Worm (Caenorhabditis elegans): ENCODE results near the gene srx-42.

The srx-42 gene

DNA sequence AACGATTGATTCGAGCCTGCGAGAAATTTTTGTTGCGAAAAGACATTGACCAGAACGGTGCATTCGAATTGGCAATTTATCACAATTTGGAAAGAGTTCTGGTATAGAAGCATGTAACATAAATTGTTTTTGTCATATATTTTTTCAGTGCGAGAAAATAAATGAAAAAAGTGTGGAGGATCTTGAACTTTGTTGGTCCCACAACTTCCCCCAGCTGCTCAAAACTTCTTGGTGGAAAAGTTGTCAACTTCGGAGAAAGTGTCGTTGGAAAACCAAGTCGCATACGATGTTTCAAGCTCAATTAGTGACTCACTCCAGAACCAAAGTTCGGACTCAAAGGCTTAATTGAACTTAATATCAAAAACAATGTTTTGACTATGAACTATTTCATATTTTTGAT is 11.1 kb downstream of the srx-42 start:
- TF ChIP-seq che-1 (tag; optimal IDR thresholded peaks at IDR 0.05), result no peak
- TF ChIP-seq pha-2 (tag; optimal IDR thresholded peaks at IDR 0.05), result no peak
- no peak for TF ChIP-seq unc-3 (GFP tag; conservative IDR thresholded peaks at IDR 0.05)
- no peak for TF ChIP-seq unc-3 (tag; optimal IDR thresholded peaks at IDR 0.05)
- no peak for TF ChIP-seq Y22D7AL.16 (tag; optimal IDR thresholded peaks at IDR 0.05)
- TF ChIP-seq tbx-2 (tag; optimal IDR thresholded peaks at IDR 0.05), result no peak
- TF ChIP-seq gmeb-2 (tag; optimal IDR thresholded peaks at IDR 0.05), result no peak
- TF ChIP-seq tbx-7 (tag; optimal IDR thresholded peaks at IDR 0.05), result no peak
- TF ChIP-seq unc-55 (GFP tag; optimal IDR thresholded peaks at IDR 0.05), result no peak
- TF ChIP-seq ceh-18 (tag; optimal IDR thresholded peaks at IDR 0.05), result no peak

DNA sequence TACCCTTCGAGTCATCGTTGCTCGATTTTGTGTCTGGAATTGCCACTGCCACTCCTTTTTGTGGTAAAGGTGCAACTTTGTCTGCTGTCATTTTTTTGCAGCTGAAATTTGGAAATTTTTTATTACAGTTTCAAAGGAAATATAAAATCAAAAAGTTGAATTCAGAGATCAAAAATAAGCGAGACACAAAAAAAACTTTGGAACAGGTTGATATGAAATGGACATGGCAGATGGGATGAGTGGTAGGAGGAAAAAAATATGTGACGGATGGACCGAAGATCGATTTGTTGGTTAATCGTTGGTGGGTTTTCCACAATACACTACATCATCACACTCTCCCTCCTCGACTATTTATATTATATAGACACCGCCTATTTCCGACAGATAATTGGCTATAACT is 13.7 kb downstream of the srx-42 start, which contains the start of gene R10D12.1:
Gene R10D12.1, minus strand, starts transcription at position 101 of the 400 bp plus-strand sequence.
- no peak for TF ChIP-seq nhr-232 (tag; optimal IDR thresholded peaks at IDR 0.05)
- no peak for TF ChIP-seq hlh-6 (tag; optimal IDR thresholded peaks at IDR 0.05)
- no peak for TF ChIP-seq ttx-3 (tag; optimal IDR thresholded peaks at IDR 0.05)
- TF ChIP-seq ztf-16 (tag; optimal IDR thresholded peaks at IDR 0.05), result no peak
- TF ChIP-seq hlh-15 (tag; optimal IDR thresholded peaks at IDR 0.05), result no peak
- no peak for TF ChIP-seq ceh-34 (tag; optimal IDR thresholded peaks at IDR 0.05)
- no peak for TF ChIP-seq ceh-18 (tag; optimal IDR thresholded peaks at IDR 0.05)
- TF ChIP-seq syd-9 (tag; optimal IDR thresholded peaks at IDR 0.05), result no peak
- no peak for TF ChIP-seq elt-4 (tag; optimal IDR thresholded peaks at IDR 0.05)

DNA sequence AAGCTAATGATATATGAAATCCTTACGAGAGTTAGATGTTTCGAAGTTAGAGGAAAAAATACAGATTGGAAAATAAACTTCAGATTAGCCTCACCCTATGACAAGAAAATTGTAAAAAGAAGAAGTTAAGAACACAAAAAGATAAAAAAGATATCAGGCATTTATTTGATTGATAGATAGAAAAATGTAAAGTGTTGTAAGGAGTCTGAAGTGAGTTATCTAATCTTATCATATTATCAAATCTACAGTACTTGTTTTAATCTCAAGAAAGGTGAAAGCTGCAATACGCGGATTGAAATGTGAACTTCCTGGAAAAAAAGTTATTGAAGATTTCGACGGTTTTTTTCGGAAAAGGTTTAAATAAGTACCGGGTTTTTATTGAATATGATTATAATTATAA is 14.6 kb downstream of the srx-42 start:
- TF ChIP-seq mec-3 (tag; optimal IDR thresholded peaks at IDR 0.05; ENCODE audit: borderline replicate concordance), result no peak
- no peak for TF ChIP-seq dve-1 (tag; optimal IDR thresholded peaks at IDR 0.05)
- TF ChIP-seq ahr-1 (tag; optimal IDR thresholded peaks at IDR 0.05), result no peak
- TF ChIP-seq ceh-9 (tag; optimal IDR thresholded peaks at IDR 0.05), result no peak
- TF ChIP-seq fkh-6 (tag; optimal IDR thresholded peaks at IDR 0.05), result no peak
- no peak for TF ChIP-seq odd-2 (tag; optimal IDR thresholded peaks at IDR 0.05)
- no peak for TF ChIP-seq pha-2 (tag; optimal IDR thresholded peaks at IDR 0.05)
- no peak for TF ChIP-seq eyg-1 (tag; optimal IDR thresholded peaks at IDR 0.05)
- TF ChIP-seq unc-86 (tag; optimal IDR thresholded peaks at IDR 0.05), result no peak
- no peak for TF ChIP-seq ceh-19 (GFP tag; optimal IDR thresholded peaks at IDR 0.05)

DNA sequence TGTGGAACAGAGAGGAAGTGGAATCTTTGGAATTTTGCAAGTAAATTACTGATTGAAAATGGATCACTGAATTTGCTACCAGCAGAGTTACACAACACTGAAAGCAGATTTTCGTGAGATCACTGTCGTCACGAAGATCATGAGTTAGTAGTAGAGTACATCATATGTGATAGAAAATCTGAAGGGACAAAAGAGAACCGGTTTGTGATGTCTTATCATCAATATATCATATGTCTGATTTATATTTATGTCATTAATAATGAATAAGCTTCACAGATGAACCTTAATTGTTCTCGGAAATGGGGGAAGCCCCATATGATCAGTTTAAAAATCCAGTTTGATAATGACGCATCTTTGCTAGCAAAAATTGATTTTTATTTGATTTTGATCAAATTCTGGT is 15.2 kb downstream of the srx-42 start:
- TF ChIP-seq ceh-19 (GFP tag; optimal IDR thresholded peaks at IDR 0.05), result no peak
- TF ChIP-seq ceh-2 (tag; optimal IDR thresholded peaks at IDR 0.05), result no peak
- TF ChIP-seq syd-9 (tag; optimal IDR thresholded peaks at IDR 0.05), result no peak
- TF ChIP-seq odd-2 (tag; optimal IDR thresholded peaks at IDR 0.05), result no peak
- TF ChIP-seq unc-86 (tag; optimal IDR thresholded peaks at IDR 0.05), result no peak
- no peak for TF ChIP-seq ceh-48 (tag; optimal IDR thresholded peaks at IDR 0.05)
- TF ChIP-seq unc-55 (GFP tag; optimal IDR thresholded peaks at IDR 0.05), result no peak
- TF ChIP-seq K09A11.1 (tag; optimal IDR thresholded peaks at IDR 0.05; ENCODE audit: insufficient read depth), result no peak
- no peak for TF ChIP-seq F13H6.1 (tag; optimal IDR thresholded peaks at IDR 0.05)
- no peak for TF ChIP-seq ceh-6 (GFP tag; optimal IDR thresholded peaks at IDR 0.05)

DNA sequence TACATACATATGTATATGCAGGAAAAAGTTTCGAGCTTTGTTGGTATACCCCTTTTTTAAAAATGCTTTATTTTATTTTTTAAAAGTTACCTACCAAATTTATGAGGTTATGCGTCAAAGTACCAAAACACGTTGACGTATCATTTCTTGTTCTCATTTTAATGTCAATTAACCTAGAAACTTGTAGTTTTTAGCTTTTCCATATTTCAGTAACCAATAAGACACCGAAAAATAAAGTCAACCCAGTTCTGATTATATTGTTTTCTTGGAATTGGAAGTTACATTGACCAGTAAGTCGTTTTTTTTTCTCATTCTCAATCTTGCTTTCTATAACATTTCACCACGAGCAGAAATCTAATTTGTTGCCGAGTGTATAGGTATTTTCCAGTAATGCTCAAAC is 16.0 kb downstream of the srx-42 start, which contains the start of gene srw-145:
Gene srw-145, plus strand, starts transcription at position 301 of the 400 bp plus-strand sequence.
- TF ChIP-seq zip-5 (tag; optimal IDR thresholded peaks at IDR 0.05), result no peak
- no peak for TF ChIP-seq K09A11.1 (tag; optimal IDR thresholded peaks at IDR 0.05; ENCODE audit: insufficient read depth)
- no peak for TF ChIP-seq sdc-2 (tag; optimal IDR thresholded peaks at IDR 0.05)
- TF ChIP-seq nhr-232 (tag; optimal IDR thresholded peaks at IDR 0.05), result no peak
- TF ChIP-seq hlh-8 (tag; optimal IDR thresholded peaks at IDR 0.05), result no peak
- no peak for TF ChIP-seq C38D4.7 (GFP tag; optimal IDR thresholded peaks at IDR 0.05)
- TF ChIP-seq hlh-30 (tag; optimal IDR thresholded peaks at IDR 0.05; ENCODE audit: insufficient read depth), result no peak
- no peak for TF ChIP-seq elt-4 (tag; optimal IDR thresholded peaks at IDR 0.05)
- no peak for TF ChIP-seq Y22D7AL.16 (tag; optimal IDR thresholded peaks at IDR 0.05)
- no peak for TF ChIP-seq ceh-31 (tag; optimal IDR thresholded peaks at IDR 0.05)
- TF ChIP-seq pha-2 (tag; optimal IDR thresholded peaks at IDR 0.05), result no peak
- TF ChIP-seq ceh-6 (GFP tag; optimal IDR thresholded peaks at IDR 0.05), result no peak
- no peak for TF ChIP-seq ceh-22 (tag; optimal IDR thresholded peaks at IDR 0.05)
- no peak for TF ChIP-seq hlh-15 (tag; optimal IDR thresholded peaks at IDR 0.05)
- TF ChIP-seq F13H6.1 (tag; optimal IDR thresholded peaks at IDR 0.05), result no peak
- no peak for TF ChIP-seq pqm-1 (tag; optimal IDR thresholded peaks at IDR 0.05)
- TF ChIP-seq unc-42 (tag; optimal IDR thresholded peaks at IDR 0.05), result no peak
- TF ChIP-seq syd-9 (tag; optimal IDR thresholded peaks at IDR 0.05), result no peak
